Fruit fly (Drosophila melanogaster) whole organism, embryonic: ENCODE measurements around the gene CG7742.
A peak's percentile ranks its signal among the peaks of the same experiment; 100 is the strongest.

Experiments used
- Abd-B ChIP-seq: fragments of 200-800 bp; sonication (Bioruptor generic); optimal IDR thresholded peaks from 2 replicates; lab custom pipeline; 2018; ENCODE audit warnings: missing biosample characterization, mild to moderate bottlenecking, missing genetic modification characterization, moderate library complexity
- Bdp1 ChIP-seq: fragments of 200-800 bp; sonication (Bioruptor generic); optimal IDR thresholded peaks from 3 replicates; lab custom pipeline; 2016; ENCODE audit warnings: missing biosample characterization, missing genetic modification characterization
- CG10321 ChIP-seq: fragments of 200-800 bp; sonication (Bioruptor generic); IDR thresholded peaks from 2 replicates; pipeline ENCODE4 v1.3.6; 2022; ENCODE audit warnings: missing biosample characterization, missing genetic modification characterization
- CG10462 ChIP-seq: fragments of 200-800 bp; sonication (Bioruptor generic); optimal IDR thresholded peaks from 2 replicates; lab custom pipeline; 2016; ENCODE audit warnings: missing biosample characterization, missing genetic modification characterization
- CG12744 ChIP-seq: fragments of 200-800 bp; sonication (Bioruptor generic); optimal IDR thresholded peaks from 2 replicates; lab custom pipeline; 2016; ENCODE audit warnings: missing biosample characterization, missing genetic modification characterization
- CG13624 ChIP-seq: fragments of 200-800 bp; sonication (Bioruptor generic); optimal IDR thresholded peaks from 2 replicates; lab custom pipeline; 2016; ENCODE audit warnings: missing biosample characterization, missing genetic modification characterization
- CG13894 ChIP-seq: fragments of 200-800 bp; sonication (Bioruptor generic); optimal IDR thresholded peaks from 3 replicates; lab custom pipeline; 2018; ENCODE audit warnings: missing biosample characterization, mild to moderate bottlenecking, missing genetic modification characterization, moderate library complexity
- CG15011 ChIP-seq: fragments of 200-800 bp; sonication (Bioruptor generic); optimal IDR thresholded peaks from 3 replicates; lab custom pipeline; 2018; ENCODE audit warnings: missing biosample characterization, mild to moderate bottlenecking, missing genetic modification characterization
- CG16813 ChIP-seq: fragments of 200-800 bp; sonication (Bioruptor generic); IDR thresholded peaks from 3 replicates; pipeline ENCODE4 v1.3.6; 2022; ENCODE audit warnings: missing biosample characterization, missing genetic modification characterization; ENCODE audit not compliant: partially characterized antibody
- CG16863 ChIP-seq: fragments of 200-800 bp; sonication (Bioruptor generic); optimal IDR thresholded peaks from 3 replicates; lab custom pipeline; 2016; ENCODE audit warnings: missing biosample characterization, missing genetic modification characterization
- CG18262 ChIP-seq: fragments of 200-800 bp; optimal IDR thresholded peaks from 3 replicates; lab custom pipeline; 2019; ENCODE audit warnings: missing biosample characterization, mild to moderate bottlenecking, missing genetic modification characterization, moderate library complexity
- CG1832 ChIP-seq: fragments of 200-800 bp; sonication (Bioruptor generic); optimal IDR thresholded peaks from 2 replicates; lab custom pipeline; 2017; ENCODE audit warnings: missing biosample characterization, mild to moderate bottlenecking, missing genetic modification characterization, inconsistent platforms
- CG2129 ChIP-seq: fragments of 200-800 bp; sonication (Bioruptor generic); IDR thresholded peaks from 2 replicates; pipeline ENCODE4 v1.3.6; 2022; ENCODE audit warnings: missing biosample characterization, missing genetic modification characterization; ENCODE audit not compliant: partially characterized antibody
- CG2889 ChIP-seq: fragments of 200-800 bp; sonication (Bioruptor generic); IDR thresholded peaks from 3 replicates; pipeline ENCODE4 v1.3.6; 2022; ENCODE audit warnings: missing biosample characterization, missing genetic modification characterization
- CG3065 ChIP-seq: fragments of 200-800 bp; sonication (Bioruptor generic); optimal IDR thresholded peaks from 2 replicates; lab custom pipeline; 2016; ENCODE audit warnings: missing biosample characterization, missing genetic modification characterization
- CG4360 ChIP-seq: fragments of 200-800 bp; sonication (Bioruptor generic); IDR thresholded peaks from 2 replicates; pipeline ENCODE4 v1.3.6; 2022; ENCODE audit warnings: missing biosample characterization, missing genetic modification characterization
- CG8089 ChIP-seq: fragments of 200-800 bp; sonication (Bioruptor generic); optimal IDR thresholded peaks from 3 replicates; lab custom pipeline; 2016; ENCODE audit warnings: missing biosample characterization, missing genetic modification characterization
- CG9437 ChIP-seq: fragments of 200-800 bp; sonication (Bioruptor generic); optimal IDR thresholded peaks from 2 replicates; lab custom pipeline; 2018; ENCODE audit warnings: missing biosample characterization, mild to moderate bottlenecking, missing genetic modification characterization
- CG9727 ChIP-seq: fragments of 200-800 bp; sonication (Bioruptor generic); optimal IDR thresholded peaks from 3 replicates; lab custom pipeline; 2017; ENCODE audit warnings: missing biosample characterization, mild to moderate bottlenecking, missing genetic modification characterization
- CkIIα-i1 ChIP-seq: fragments of 200-800 bp; sonication (Bioruptor generic); IDR thresholded peaks from 2 replicates; pipeline ENCODE4 v1.3.6; 2022; ENCODE audit warnings: missing biosample characterization, missing genetic modification characterization
- D ChIP-seq, 2 experiments: fragments of 200-800 bp in 1 of 2; fragments of >200 bp in 1 of 2; sonication (Bioruptor generic) in 1 of 2; optimal IDR thresholded peaks; 2 replicates in 1 of 2; 3 replicates in 1 of 2; lab custom pipeline; 2017; ENCODE audit warnings: mild to moderate bottlenecking in 1 of 2, missing biosample characterization in 1 of 2, missing genetic modification characterization in 1 of 2, missing genetic modification reagents in 1 of 2
- Dll ChIP-seq: fragments of 200-800 bp; sonication (Bioruptor generic); IDR thresholded peaks from 4 replicates; pipeline ENCODE4 v1.3.6; 2022; ENCODE audit warnings: missing biosample characterization, missing genetic modification characterization; ENCODE audit not compliant: partially characterized antibody
- Doc2 ChIP-seq: fragments of 200-800 bp; sonication (Bioruptor generic); IDR thresholded peaks from 2 replicates; pipeline ENCODE4 v1.3.6; 2022; ENCODE audit warnings: missing biosample characterization, missing genetic modification characterization
- Dref ChIP-seq: fragments of 200-800 bp; sonication (Bioruptor generic); IDR thresholded peaks from 2 replicates; pipeline ENCODE4 v1.3.6; 2022; ENCODE audit warnings: missing biosample characterization, missing genetic modification characterization
- Hmr ChIP-seq: fragments of 200-800 bp; sonication (Bioruptor generic); optimal IDR thresholded peaks from 3 replicates; lab custom pipeline; 2017; ENCODE audit warnings: mild to moderate bottlenecking, missing biosample characterization, missing genetic modification reagents, missing genetic modification characterization
- Optix ChIP-seq: fragments of 200-800 bp; sonication (Bioruptor generic); IDR thresholded peaks from 3 replicates; pipeline ENCODE4 v1.3.6; 2022; ENCODE audit warnings: missing biosample characterization, missing genetic modification characterization
- PHDP ChIP-seq: fragments of 200-800 bp; sonication (Bioruptor generic); optimal IDR thresholded peaks from 3 replicates; lab custom pipeline; 2018; ENCODE audit warnings: missing biosample characterization, mild to moderate bottlenecking, missing genetic modification characterization, moderate library complexity
- Sry-δ ChIP-seq: fragments of 200-800 bp; sonication (Bioruptor generic); optimal IDR thresholded peaks from 2 replicates; lab custom pipeline; 2016; ENCODE audit warnings: missing biosample characterization, missing genetic modification characterization
- Stat92E ChIP-seq, 3 experiments: fragments of >200 bp in 2 of 3; fragments of 200-800 bp in 1 of 3; sonication (Bioruptor generic) in 1 of 3; optimal IDR thresholded peaks; 2 replicates each; lab custom pipeline; 2017 to 2019; ENCODE audit warnings: missing biosample characterization in 3 of 3, missing genetic modification characterization in 3 of 3, mild to moderate bottlenecking in 1 of 3, moderate library complexity in 1 of 3
- bab2 ChIP-seq: fragments of 200-800 bp; sonication (Bioruptor generic); optimal IDR thresholded peaks from 2 replicates; lab custom pipeline; 2016; ENCODE audit warnings: missing biosample characterization, missing genetic modification characterization
- bowl ChIP-seq: fragments of 200-800 bp; sonication (Bioruptor generic); IDR thresholded peaks from 2 replicates; pipeline ENCODE4 v1.3.6; 2022; ENCODE audit warnings: missing biosample characterization, missing genetic modification characterization
- btn ChIP-seq: fragments of 200-800 bp; sonication (Bioruptor generic); optimal IDR thresholded peaks from 2 replicates; lab custom pipeline; 2016; ENCODE audit warnings: missing biosample characterization, missing genetic modification characterization
- cato ChIP-seq: fragments of 200-800 bp; sonication (Bioruptor generic); optimal IDR thresholded peaks from 2 replicates; lab custom pipeline; 2016; ENCODE audit warnings: missing biosample characterization, missing genetic modification characterization, borderline replicate concordance
- chif ChIP-seq, 2 experiments: fragments of 200-800 bp; sonication (Bioruptor generic); optimal IDR thresholded peaks; 3 replicates each; lab custom pipeline; 2016; ENCODE audit warnings: missing biosample characterization in 2 of 2, missing genetic modification characterization in 2 of 2
- danr ChIP-seq: fragments of 200-800 bp; sonication (Bioruptor generic); IDR thresholded peaks from 2 replicates; pipeline ENCODE4 v1.3.6; 2022; ENCODE audit warnings: missing biosample characterization, missing genetic modification characterization
- esg ChIP-seq: fragments of 200-800 bp; sonication (Bioruptor generic); conservative IDR thresholded peaks from 2 replicates; pipeline ENCODE4 v1.3.6; 2022; ENCODE audit warnings: missing biosample characterization, missing genetic modification characterization
- hbn ChIP-seq: fragments of 200-800 bp; sonication (Bioruptor generic); IDR thresholded peaks from 2 replicates; pipeline ENCODE4 v1.3.6; 2022; ENCODE audit warnings: missing biosample characterization, missing genetic modification characterization; ENCODE audit not compliant: partially characterized antibody
- ind ChIP-seq: fragments of 200-800 bp; sonication (Bioruptor generic); optimal IDR thresholded peaks from 3 replicates; lab custom pipeline; 2016; ENCODE audit warnings: missing biosample characterization, missing genetic modification characterization
- inv ChIP-seq: fragments of 200-800 bp; sonication (Bioruptor generic); IDR thresholded peaks from 2 replicates; pipeline ENCODE4 v1.3.6; 2022; ENCODE audit warnings: missing biosample characterization, missing genetic modification characterization; ENCODE audit not compliant: partially characterized antibody
- ken ChIP-seq: fragments of 200-800 bp; sonication (Bioruptor generic); IDR thresholded peaks from 3 replicates; pipeline ENCODE4 v1.3.6; 2022; ENCODE audit warnings: missing biosample characterization, missing genetic modification characterization
- lmd ChIP-seq: fragments of 200-800 bp; sonication (Bioruptor generic); IDR thresholded peaks from 2 replicates; pipeline ENCODE4 v1.3.6; 2022; ENCODE audit warnings: missing biosample characterization, missing genetic modification characterization
- luna ChIP-seq: fragments of 200-800 bp; sonication (Bioruptor generic); optimal IDR thresholded peaks from 2 replicates; lab custom pipeline; 2016; ENCODE audit warnings: missing biosample characterization, missing genetic modification characterization
- mam ChIP-seq: fragments of 200-800 bp; sonication (Bioruptor generic); optimal IDR thresholded peaks from 3 replicates; lab custom pipeline; 2016; ENCODE audit warnings: missing biosample characterization, missing genetic modification characterization
- onecut ChIP-seq: fragments of 200-800 bp; sonication (Bioruptor generic); IDR thresholded peaks from 2 replicates; pipeline ENCODE4 v1.3.6; 2022; ENCODE audit warnings: missing biosample characterization, missing genetic modification characterization
- pum ChIP-seq: fragments of 200-800 bp; sonication (Bioruptor generic); optimal IDR thresholded peaks from 2 replicates; lab custom pipeline; 2016; ENCODE audit warnings: missing biosample characterization, missing genetic modification characterization
- sisA ChIP-seq: fragments of 200-800 bp; sonication (Bioruptor generic); IDR thresholded peaks from 2 replicates; pipeline ENCODE4 v1.3.6; 2022; ENCODE audit warnings: missing biosample characterization, missing genetic modification characterization
- so ChIP-seq: fragments of 200-800 bp; sonication (Bioruptor generic); IDR thresholded peaks from 3 replicates; pipeline ENCODE4 v1.3.6; 2022; ENCODE audit warnings: missing biosample characterization, missing genetic modification characterization
- ssp ChIP-seq: fragments of 200-800 bp; sonication (Bioruptor generic); IDR thresholded peaks from 2 replicates; pipeline ENCODE4 v1.3.6; 2022; ENCODE audit warnings: missing biosample characterization, missing genetic modification characterization
- sug ChIP-seq: fragments of 200-800 bp; optimal IDR thresholded peaks from 2 replicates; lab custom pipeline; 2019; ENCODE audit warnings: missing biosample characterization, mild to moderate bottlenecking, missing genetic modification characterization, moderate library complexity
- zen2 ChIP-seq: fragments of 200-800 bp; sonication (Bioruptor generic); IDR thresholded peaks from 3 replicates; pipeline ENCODE4 v1.3.6; 2022; ENCODE audit warnings: missing biosample characterization, missing genetic modification characterization; ENCODE audit not compliant: partially characterized antibody

CG7742 gene

dm6 chr2L:5245363-5245892 is 30.5 kb upstream of the CG7742 start (continued):
- TF ChIP-seq Abd-B (GFP tag; lab: Kevin White, UChicago) (no peak), ind (GFP tag; lab: Kevin White, UChicago) (no peak), bowl (GFP tag; lab: Robert Waterston, UW) (no peak), zen2 (no peak), CG10462 (GFP tag; lab: Kevin White, UChicago) (peak; percentile 9), Sry-δ (GFP tag; lab: Kevin White, UChicago) (no peak), CG13894 (no peak), inv (GFP tag; lab: Robert Waterston, UW) (no peak), onecut (0 out of 2 replicates have a peak, but pooled peaks have one; percentile 25), CG2129 (GFP tag; lab: Robert Waterston, UW) (no peak), CG8089 (GFP tag; lab: Kevin White, UChicago) (peak; percentile 49), CG1832 (no peak), lmd (GFP tag; lab: Robert Waterston, UW) (no peak), CG16863 (GFP tag; lab: Kevin White, UChicago) (peak; percentile 8), hbn (GFP tag; lab: Robert Waterston, UW) (no peak), Stat92E (GFP tag; optimal IDR thresholded peaks at IDR 0.05; lab: Kevin White, UChicago) (peak in 1 of 3 experiments; percentile 25), CG15011 (no peak), CG18262 (tag; lab: Kevin White, UChicago) (peak; percentile 64), sug (no peak), so (no peak), Dref (no peak), CG13624 (GFP tag; lab: Kevin White, UChicago) (no peak), luna (GFP tag; lab: Kevin White, UChicago) (no peak), ssp (no peak), CG2889 (GFP tag; lab: Robert Waterston, UW) (no peak), Bdp1 (no peak), CG4360 (no peak), CG3065 (GFP tag; lab: Kevin White, UChicago) (no peak), Doc2 (no peak), CG9437 (GFP tag; lab: Kevin White, UChicago) (no peak), Dll (GFP tag; lab: Robert Waterston, UW) (no peak), CG12744 (no peak), btn (no peak), chif (GFP tag; optimal IDR thresholded peaks at IDR 0.05; lab: Kevin White, UChicago) (peak; percentile 22 to 62), pum (GFP tag; lab: Kevin White, UChicago) (peak; percentile 8), danr (GFP tag; lab: Robert Waterston, UW) (no peak), CG16813 (GFP tag; lab: Robert Waterston, UW) (no peak), D (optimal IDR thresholded peaks at IDR 0.05; lab: Kevin White, UChicago) (no peak), D (GFP tag; optimal IDR thresholded peaks at IDR 0.05; lab: Kevin White, UChicago) (peak; percentile 44), cato (GFP tag; lab: Kevin White, UChicago) (peak; percentile 9), Hmr (GFP tag; lab: Kevin White, UChicago) (no peak), CkIIα-i1 (no peak), esg (GFP tag; lab: Robert Waterston, UW) (no peak), CG9727 (peak; percentile 38), ken (GFP tag; lab: Robert Waterston, UW) (peak; percentile 59; the same call in 2 of the 3 replicates), sisA (no peak), CG10321 (GFP tag; lab: Robert Waterston, UW) (no peak), PHDP (tag; lab: Kevin White, UChicago) (no peak), bab2 (GFP tag; lab: Kevin White, UChicago) (no peak), Optix (GFP tag; lab: Robert Waterston, UW) (0 out of 3 replicates have a peak, but pooled peaks have one; percentile 43), mam (GFP tag; lab: Kevin White, UChicago) (no peak)
